Fruit fly (Drosophila melanogaster) whole organism, embryonic: ENCODE results near the gene Mtr3.
A peak's percentile ranks its signal among the peaks of the same experiment; 100 is the strongest.

Experiments used
- Aef1 ChIP-seq: fragments of 200-800 bp; sonication (Bioruptor generic); IDR thresholded peaks from 3 replicates; pipeline ENCODE4 v1.3.6; 2022; ENCODE audit warnings: missing biosample characterization, missing genetic modification characterization
- Asciz ChIP-seq: fragments of 200-800 bp; sonication (Bioruptor generic); optimal IDR thresholded peaks from 2 replicates; lab custom pipeline; 2017; ENCODE audit warnings: missing biosample characterization, mild to moderate bottlenecking, missing genetic modification characterization, missing genetic modification reagents
- Bgb ChIP-seq: fragments of 200-800 bp; sonication (Bioruptor generic); IDR thresholded peaks from 2 replicates; pipeline ENCODE4 v1.3.6; 2022; ENCODE audit warnings: missing biosample characterization, missing genetic modification characterization; ENCODE audit not compliant: partially characterized antibody
- CG11695 ChIP-seq: fragments of 200-800 bp; sonication (Bioruptor generic); IDR thresholded peaks from 3 replicates; pipeline ENCODE4 v1.3.6; 2022; ENCODE audit warnings: missing biosample characterization, missing genetic modification characterization
- CG12155 ChIP-seq: fragments of 200-800 bp; sonication (Bioruptor generic); optimal IDR thresholded peaks from 3 replicates; lab custom pipeline; 2016; ENCODE audit warnings: missing biosample characterization, missing genetic modification characterization
- CG13287 ChIP-seq: fragments of 200-800 bp; sonication (Bioruptor generic); IDR thresholded peaks from 2 replicates; pipeline ENCODE4 v1.3.6; 2022; ENCODE audit warnings: missing biosample characterization, missing genetic modification characterization; ENCODE audit not compliant: partially characterized antibody
- CG15479 ChIP-seq: fragments of 200-800 bp; sonication (Bioruptor generic); optimal IDR thresholded peaks from 3 replicates; lab custom pipeline; 2019; ENCODE audit warnings: missing biosample characterization, mild to moderate bottlenecking, missing genetic modification characterization, moderate library complexity
- CG2116 ChIP-seq: fragments of 200-800 bp; sonication (Bioruptor generic); optimal IDR thresholded peaks from 3 replicates; lab custom pipeline; 2018; ENCODE audit warnings: missing biosample characterization, mild to moderate bottlenecking, missing genetic modification characterization
- CG2199 ChIP-seq: fragments of 200-800 bp; sonication (Bioruptor generic); IDR thresholded peaks from 3 replicates; pipeline ENCODE4 v1.3.6; 2022; ENCODE audit warnings: missing biosample characterization, missing genetic modification characterization
- CG31365 ChIP-seq: fragments of 200-800 bp; sonication (Bioruptor generic); optimal IDR thresholded peaks from 2 replicates; lab custom pipeline; 2018; ENCODE audit warnings: missing biosample characterization, mild to moderate bottlenecking, missing genetic modification characterization
- CG33557 ChIP-seq: fragments of 200-800 bp; sonication (Bioruptor generic); optimal IDR thresholded peaks from 2 replicates; lab custom pipeline; 2019; ENCODE audit warnings: missing biosample characterization, mild to moderate bottlenecking, missing genetic modification characterization, moderate library complexity
- CG34224 ChIP-seq: fragments of 200-800 bp; sonication (Bioruptor generic); IDR thresholded peaks from 3 replicates; pipeline ENCODE4 v1.3.6; 2022; ENCODE audit warnings: missing biosample characterization, missing genetic modification characterization; ENCODE audit not compliant: partially characterized antibody
- CG34376 ChIP-seq: fragments of 200-800 bp; sonication (Bioruptor generic); optimal IDR thresholded peaks from 2 replicates; lab custom pipeline; 2018; ENCODE audit warnings: missing biosample characterization, mild to moderate bottlenecking, missing genetic modification characterization
- CG34422 ChIP-seq: fragments of 200-800 bp; sonication (Bioruptor generic); IDR thresholded peaks from 3 replicates; pipeline ENCODE4 v1.3.6; 2022; ENCODE audit warnings: missing biosample characterization, missing genetic modification characterization
- CG3847 ChIP-seq: fragments of 200-800 bp; sonication (Bioruptor generic); IDR thresholded peaks from 2 replicates; pipeline ENCODE4 v1.3.6; 2022; ENCODE audit warnings: missing biosample characterization, missing genetic modification characterization
- CG4360 ChIP-seq: fragments of 200-800 bp; sonication (Bioruptor generic); IDR thresholded peaks from 2 replicates; pipeline ENCODE4 v1.3.6; 2022; ENCODE audit warnings: missing biosample characterization, missing genetic modification characterization
- CG4404 ChIP-seq: fragments of 200-800 bp; sonication (Bioruptor generic); IDR thresholded peaks from 2 replicates; pipeline ENCODE4 v1.3.6; 2022; ENCODE audit warnings: missing biosample characterization, missing genetic modification characterization
- CG7745 ChIP-seq: fragments of 200-800 bp; sonication (Bioruptor generic); optimal IDR thresholded peaks from 2 replicates; lab custom pipeline; 2018; ENCODE audit warnings: missing biosample characterization, mild to moderate bottlenecking, missing genetic modification characterization, moderate library complexity
- CG8359 ChIP-seq: fragments of 200-800 bp; sonication (Bioruptor generic); optimal IDR thresholded peaks from 2 replicates; lab custom pipeline; 2017; ENCODE audit warnings: missing biosample characterization, mild to moderate bottlenecking, missing genetic modification characterization, borderline replicate concordance
- CG8944 ChIP-seq: fragments of 200-800 bp; sonication (Bioruptor generic); optimal IDR thresholded peaks from 3 replicates; lab custom pipeline; 2016; ENCODE audit warnings: missing biosample characterization, missing genetic modification characterization
- CHES-1-like ChIP-seq: fragments of 200-800 bp; sonication (Bioruptor generic); optimal IDR thresholded peaks from 2 replicates; lab custom pipeline; 2016; ENCODE audit warnings: missing biosample characterization, missing genetic modification characterization
- CkIIα-i1 ChIP-seq: fragments of 200-800 bp; sonication (Bioruptor generic); IDR thresholded peaks from 2 replicates; pipeline ENCODE4 v1.3.6; 2022; ENCODE audit warnings: missing biosample characterization, missing genetic modification characterization
- D ChIP-seq, 2 experiments: fragments of 200-800 bp in 1 of 2; fragments of >200 bp in 1 of 2; sonication (Bioruptor generic) in 1 of 2; optimal IDR thresholded peaks; 2 replicates in 1 of 2; 3 replicates in 1 of 2; lab custom pipeline; 2017; ENCODE audit warnings: mild to moderate bottlenecking in 1 of 2, missing biosample characterization in 1 of 2, missing genetic modification characterization in 1 of 2, missing genetic modification reagents in 1 of 2
- Dad ChIP-seq: fragments of 200-800 bp; sonication (Bioruptor generic); optimal IDR thresholded peaks from 3 replicates; lab custom pipeline; 2016; ENCODE audit warnings: missing biosample characterization, missing genetic modification characterization
- E2f2 ChIP-seq: fragments of 200-800 bp; sonication (Bioruptor generic); IDR thresholded peaks from 2 replicates; pipeline ENCODE4 v1.3.6; 2022; ENCODE audit warnings: missing biosample characterization, missing genetic modification characterization
- HLH4C ChIP-seq: fragments of 200-800 bp; sonication (Bioruptor generic); IDR thresholded peaks from 3 replicates; pipeline ENCODE4 v1.3.6; 2022; ENCODE audit warnings: missing biosample characterization, missing genetic modification characterization; ENCODE audit not compliant: partially characterized antibody
- Hey ChIP-seq: fragments of 200-800 bp; sonication (Bioruptor generic); optimal IDR thresholded peaks from 3 replicates; lab custom pipeline; 2018; ENCODE audit warnings: missing biosample characterization, mild to moderate bottlenecking, missing genetic modification characterization
- Hr78 ChIP-seq, 2 experiments: fragments of 200-800 bp in 1 of 2; fragments of >200 bp in 1 of 2; sonication (Bioruptor generic) in 1 of 2; optimal IDR thresholded peaks; 2 replicates each; lab custom pipeline; 2017 to 2019; ENCODE audit warnings: missing biosample characterization in 2 of 2, missing genetic modification characterization in 2 of 2, mild to moderate bottlenecking in 1 of 2, moderate library complexity in 1 of 2
- Max ChIP-seq: fragments of 200-800 bp; sonication (Bioruptor generic); optimal IDR thresholded peaks from 2 replicates; lab custom pipeline; 2016; ENCODE audit warnings: missing biosample characterization, mild to moderate bottlenecking, missing genetic modification characterization
- Nf-YA ChIP-seq: fragments of 200-800 bp; sonication (Bioruptor generic); IDR thresholded peaks from 2 replicates; pipeline ENCODE4 v1.3.6; 2022; ENCODE audit warnings: missing biosample characterization, missing genetic modification characterization
- Nf-YB ChIP-seq: fragments of 200-800 bp; sonication (Bioruptor generic); optimal IDR thresholded peaks from 3 replicates; lab custom pipeline; 2019; ENCODE audit warnings: missing biosample characterization, mild to moderate bottlenecking, missing genetic modification characterization, moderate library complexity
- Rfx ChIP-seq: fragments of 200-800 bp; sonication (Bioruptor generic); IDR thresholded peaks from 2 replicates; pipeline ENCODE4 v1.3.6; 2022; ENCODE audit warnings: missing biosample characterization, missing genetic modification characterization
- Scr ChIP-seq: fragments of 200-800 bp; sonication (Bioruptor generic); IDR thresholded peaks from 2 replicates; pipeline ENCODE4 v1.3.6; 2022; ENCODE audit warnings: missing biosample characterization, missing genetic modification characterization; ENCODE audit not compliant: partially characterized antibody
- amos ChIP-seq: fragments of 200-800 bp; sonication (Bioruptor generic); IDR thresholded peaks from 2 replicates; pipeline ENCODE4 v1.3.6; 2022; ENCODE audit warnings: missing biosample characterization, missing genetic modification characterization; ENCODE audit not compliant: partially characterized antibody
- ara ChIP-seq: fragments of 200-800 bp; sonication (Bioruptor generic); IDR thresholded peaks from 2 replicates; pipeline ENCODE4 v1.3.6; 2022; ENCODE audit warnings: missing biosample characterization, missing genetic modification characterization
- bcd ChIP-seq: fragments of 200-800 bp; sonication (Bioruptor generic); optimal IDR thresholded peaks from 2 replicates; lab custom pipeline; 2017; ENCODE audit warnings: missing biosample characterization, mild to moderate bottlenecking, missing genetic modification characterization
- cg ChIP-seq: fragments of 200-800 bp; sonication (Bioruptor generic); optimal IDR thresholded peaks from 3 replicates; lab custom pipeline; 2019; ENCODE audit warnings: missing biosample characterization, mild to moderate bottlenecking, missing genetic modification characterization, moderate library complexity
- chinmo ChIP-seq: fragments of 200-800 bp; sonication (Bioruptor generic); IDR thresholded peaks from 4 replicates; pipeline ENCODE4 v1.3.6; 2022; ENCODE audit warnings: missing biosample characterization, missing genetic modification characterization; ENCODE audit not compliant: partially characterized antibody
- da ChIP-seq: fragments of 200-800 bp; sonication (Bioruptor generic); optimal IDR thresholded peaks from 2 replicates; lab custom pipeline; 2016; ENCODE audit warnings: missing biosample characterization, missing genetic modification characterization
- disco-r ChIP-seq: fragments of 200-800 bp; sonication (Bioruptor generic); optimal IDR thresholded peaks from 2 replicates; lab custom pipeline; 2016; ENCODE audit warnings: missing biosample characterization, missing genetic modification characterization
- fru ChIP-seq: fragments of >200 bp; optimal IDR thresholded peaks from 2 replicates; lab custom pipeline; 2017
- ftz-f1 ChIP-seq: fragments of 200-800 bp; sonication (Bioruptor generic); optimal IDR thresholded peaks from 2 replicates; lab custom pipeline; 2016; ENCODE audit warnings: missing biosample characterization, missing genetic modification characterization
- insv ChIP-seq, 2 experiments: fragments of 200-800 bp; sonication (Bioruptor generic); optimal IDR thresholded peaks; 3 replicates each; lab custom pipeline; 2016 to 2018; ENCODE audit warnings: missing biosample characterization in 2 of 2, missing genetic modification characterization in 2 of 2
- sens ChIP-seq: fragments of 200-800 bp; sonication (Bioruptor generic); peaks from one replicate; lab custom pipeline; 2016; ENCODE audit warnings: missing biosample characterization, missing genetic modification characterization
- sna ChIP-seq: fragments of 200-800 bp; sonication (Bioruptor generic); IDR thresholded peaks from 2 replicates; pipeline ENCODE4 v1.3.6; 2022; ENCODE audit warnings: missing biosample characterization, missing genetic modification characterization; ENCODE audit not compliant: partially characterized antibody
- twi ChIP-seq: fragments of 200-800 bp; optimal IDR thresholded peaks from 2 replicates; lab custom pipeline; 2019; ENCODE audit warnings: missing biosample characterization, mild to moderate bottlenecking, missing genetic modification characterization, moderate library complexity
- vvl ChIP-seq: fragments of 200-800 bp; sonication (Bioruptor generic); IDR thresholded peaks from 2 replicates; pipeline ENCODE4 v1.3.6; 2022; ENCODE audit warnings: missing biosample characterization, missing genetic modification characterization
- zen ChIP-seq: fragments of 200-800 bp; sonication (Bioruptor generic); optimal IDR thresholded peaks from 3 replicates; lab custom pipeline; 2018; ENCODE audit warnings: missing biosample characterization, mild to moderate bottlenecking, missing genetic modification characterization, moderate library complexity

The Mtr3 gene

dm6 chr3L:19895556-19895995 lies 17.9 kb downstream of the Mtr3 start (continued):
- no peak for TF ChIP-seq CG11695 (GFP tag; lab: Robert Waterston, UW)
- no peak for TF ChIP-seq bcd (GFP tag; lab: Kevin White, UChicago)
- peak; percentile 11 for TF ChIP-seq CG2116 (GFP tag; lab: Kevin White, UChicago)
- TF ChIP-seq disco-r: no peak
- peak; percentile 3 for TF ChIP-seq CG31365 (tag; lab: Kevin White, UChicago)
- peak; percentile 12; the same call in 1 of the 2 replicates for TF ChIP-seq amos (GFP tag; lab: Robert Waterston, UW)
- TF ChIP-seq HLH4C (GFP tag; lab: Robert Waterston, UW): peak; percentile 42; the same call in 1 of the 3 replicates
- no peak for TF ChIP-seq CkIIα-i1
- TF ChIP-seq CG7745 (tag; lab: Kevin White, UChicago): no peak
- TF ChIP-seq cg: peak; percentile 91
- no peak for TF ChIP-seq CG8359 (GFP tag; lab: Kevin White, UChicago)
- TF ChIP-seq CG13287 (GFP tag; lab: Robert Waterston, UW): peak; percentile 42
- peak; percentile 92 for TF ChIP-seq Nf-YB (GFP tag; lab: Kevin White, UChicago)
- peak; percentile 55; the same call in 1 of the 2 replicates for TF ChIP-seq Nf-YA (GFP tag; lab: Robert Waterston, UW)
- TF ChIP-seq CG12155 (GFP tag; lab: Kevin White, UChicago): peak; percentile 61
- TF ChIP-seq insv (GFP tag; optimal IDR thresholded peaks at IDR 0.05; lab: Kevin White, UChicago): peak in 1 of 2 experiments; percentile 5
- TF ChIP-seq CG34422 (GFP tag; lab: Robert Waterston, UW): peak; percentile 73; the same call in 1 of the 3 replicates
- 0 out of 2 replicates have a peak, but pooled peaks have one; percentile 7 for TF ChIP-seq CG3847 (GFP tag; lab: Robert Waterston, UW)
- TF ChIP-seq Dad (GFP tag; lab: Kevin White, UChicago): no peak
- peak; percentile 27; the same call in 1 of the 2 replicates for TF ChIP-seq vvl
- TF ChIP-seq CG15479 (GFP tag; lab: Kevin White, UChicago): peak; percentile 84
- TF ChIP-seq D (optimal IDR thresholded peaks at IDR 0.05; lab: Kevin White, UChicago): peak; percentile 52
- TF ChIP-seq D (GFP tag; optimal IDR thresholded peaks at IDR 0.05; lab: Kevin White, UChicago): no peak
- TF ChIP-seq Rfx: peak; percentile 18; the same call in 1 of the 2 replicates
- peak; percentile 89 for TF ChIP-seq CG2199
- TF ChIP-seq CG34376 (GFP tag; lab: Kevin White, UChicago): peak; percentile 63
- peak; percentile 7 for TF ChIP-seq Max (GFP tag; lab: Kevin White, UChicago)
- TF ChIP-seq Asciz (GFP tag; lab: Kevin White, UChicago): no peak
- TF ChIP-seq ftz-f1 (GFP tag; lab: Kevin White, UChicago): peak; percentile 93
- TF ChIP-seq zen (tag; lab: Kevin White, UChicago): peak; percentile 57
- TF ChIP-seq Hey (tag; lab: Kevin White, UChicago): peak; percentile 37
- TF ChIP-seq Aef1 (GFP tag; lab: Robert Waterston, UW): peak; percentile 55; the same call in 2 of the 3 replicates
- peak; percentile 24 for TF ChIP-seq CHES-1-like (GFP tag; lab: Kevin White, UChicago)
- TF ChIP-seq Bgb (GFP tag; lab: Robert Waterston, UW): peak; percentile 33; the same call in 1 of the 2 replicates
- TF ChIP-seq Scr (GFP tag; lab: Robert Waterston, UW): peak; percentile 19; the same call in 1 of the 2 replicates
- peak; percentile 32 for TF ChIP-seq da (GFP tag; lab: Kevin White, UChicago)
- TF ChIP-seq chinmo (GFP tag; lab: Robert Waterston, UW): peak; percentile 91
- TF ChIP-seq CG34224 (GFP tag; lab: Robert Waterston, UW): peak; percentile 56; the same call in 2 of the 3 replicates
- TF ChIP-seq sens: peak; percentile 86
- 0 out of 2 replicates have a peak, but pooled peaks have one; percentile 16 for TF ChIP-seq sna (GFP tag; lab: Robert Waterston, UW)
- TF ChIP-seq ara (GFP tag; lab: Robert Waterston, UW): 0 out of 2 replicates have a peak, but pooled peaks have one; percentile 35
- TF ChIP-seq twi (tag; lab: Kevin White, UChicago): peak; percentile 30
- no peak for TF ChIP-seq CG4404
- TF ChIP-seq fru: peak; percentile 10
- peak; percentile 22 for TF ChIP-seq CG33557
- TF ChIP-seq CG4360 (GFP tag; lab: Robert Waterston, UW): peak; percentile 99
- no peak for TF ChIP-seq CG8944 (GFP tag; lab: Kevin White, UChicago)
- peak; percentile 17; the same call in 1 of the 2 replicates for TF ChIP-seq E2f2 (GFP tag; lab: Robert Waterston, UW)
- TF ChIP-seq Hr78 (GFP tag; optimal IDR thresholded peaks at IDR 0.05; lab: Kevin White, UChicago): peak in 1 of 2 experiments; percentile 92
